Worm (Caenorhabditis elegans): Measurements from ENCODE around the gene mbl-1.

DNA sequence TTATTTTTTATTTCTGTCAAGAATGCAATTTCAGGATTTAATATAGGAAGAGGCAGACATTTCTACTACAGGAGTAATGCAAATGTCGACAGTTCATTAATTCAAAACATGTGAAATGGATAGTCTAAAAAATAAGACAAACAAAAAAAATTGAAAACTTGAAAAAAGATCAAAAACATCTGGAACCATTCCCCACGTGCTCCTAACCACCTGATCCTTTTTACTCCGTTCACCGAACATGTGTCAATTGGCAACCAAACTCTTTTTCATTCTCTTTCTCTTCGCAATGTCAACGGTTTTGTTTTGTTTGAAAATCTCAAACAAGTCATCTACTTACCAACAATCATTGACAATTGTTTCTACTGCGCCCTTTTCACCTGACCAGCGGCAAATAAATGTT lies 20.4 kb upstream of the mbl-1 start:
- TF ChIP-seq F37B4.10 (GFP tag; IDR thresholded peaks at IDR 0.05) (no peak), chd-7 (tag; optimal IDR thresholded peaks at IDR 0.05) (no peak), egl-44 (GFP tag; IDR thresholded peaks at IDR 0.05) (no peak), nfya-2 (GFP tag; IDR thresholded peaks at IDR 0.05) (no peak), ceh-40 (GFP tag; IDR thresholded peaks at IDR 0.05) (no peak), aptf-3 (GFP tag; IDR thresholded peaks at IDR 0.05) (no peak), snpc-4 (GFP tag; optimal IDR thresholded peaks at IDR 0.05) (no peak), snpc-4 (tag; optimal IDR thresholded peaks at IDR 0.05) (no peak), hlh-12 (tag; optimal IDR thresholded peaks at IDR 0.05) (no peak), B0261.1 (tag; optimal IDR thresholded peaks at IDR 0.05) (no peak), dox-1 (GFP tag; IDR thresholded peaks at IDR 0.05) (no peak), sptf-2 (GFP tag; optimal IDR thresholded peaks at IDR 0.05) (no peak), nfya-1 (tag; optimal IDR thresholded peaks at IDR 0.05; ENCODE audit: borderline replicate concordance, insufficient read depth) (no peak)

All from whole organism, young adult.